Worm (Caenorhabditis elegans) whole organism, midembryonic: ENCODE results near the gene noca-1.

ENCODE experiments used
- T22C8.4 ChIP-seq: fragments of 200-800 bp; sonication (Bioruptor generic); IDR thresholded peaks from 2 replicates; pipeline ENCODE4 v1.3.6; 2022; ENCODE audit warnings: missing genetic modification characterization, missing compliant biosample characterization
- cog-1 ChIP-seq: sonication (generic microtip); optimal IDR thresholded peaks from 2 replicates; lab custom pipeline; 2016; ENCODE audit warnings: missing genetic modification characterization, missing compliant biosample characterization
- flt-1 ChIP-seq: fragments of 200-800 bp; sonication (Bioruptor generic); IDR thresholded peaks from 2 replicates; pipeline ENCODE4 v1.3.6; 2022; ENCODE audit warnings: missing genetic modification characterization, missing compliant biosample characterization
- klf-2 ChIP-seq: fragments of 200-800 bp; sonication (Bioruptor generic); conservative IDR thresholded peaks from 2 replicates; pipeline ENCODE4 v1.3.6; 2022; ENCODE audit warnings: missing genetic modification reagents, missing genetic modification characterization, missing compliant biosample characterization
- med-1 ChIP-seq: sonication (generic microtip); optimal IDR thresholded peaks from 2 replicates; lab custom pipeline; 2017; ENCODE audit warnings: missing genetic modification characterization, mild to moderate bottlenecking, missing compliant biosample characterization, antibody characterized with exemption, missing genetic modification reagents; ENCODE audit not compliant: insufficient read depth
- ref-1 ChIP-seq: fragments of 200-800 bp; sonication (Bioruptor generic); conservative IDR thresholded peaks from 2 replicates; pipeline ENCODE4 v1.3.6; 2022; ENCODE audit warnings: missing genetic modification reagents, missing genetic modification characterization, missing compliant biosample characterization
- tab-1 ChIP-seq: fragments of 200-800 bp; sonication (Bioruptor generic); IDR thresholded peaks from 2 replicates; pipeline ENCODE4 v1.3.6; 2022; ENCODE audit warnings: missing genetic modification characterization, missing compliant biosample characterization
- ztf-23 ChIP-seq: fragments of 200-800 bp; sonication (Bioruptor generic); IDR thresholded peaks from 2 replicates; pipeline ENCODE4 v1.3.6; 2022; ENCODE audit warnings: missing genetic modification reagents, missing genetic modification characterization, missing compliant biosample characterization
- ztf-29 ChIP-seq: fragments of 200-800 bp; sonication (Bioruptor generic); IDR thresholded peaks from 2 replicates; pipeline ENCODE4 v1.3.6; 2022; ENCODE audit warnings: missing genetic modification reagents, missing genetic modification characterization, missing compliant biosample characterization

DNA sequence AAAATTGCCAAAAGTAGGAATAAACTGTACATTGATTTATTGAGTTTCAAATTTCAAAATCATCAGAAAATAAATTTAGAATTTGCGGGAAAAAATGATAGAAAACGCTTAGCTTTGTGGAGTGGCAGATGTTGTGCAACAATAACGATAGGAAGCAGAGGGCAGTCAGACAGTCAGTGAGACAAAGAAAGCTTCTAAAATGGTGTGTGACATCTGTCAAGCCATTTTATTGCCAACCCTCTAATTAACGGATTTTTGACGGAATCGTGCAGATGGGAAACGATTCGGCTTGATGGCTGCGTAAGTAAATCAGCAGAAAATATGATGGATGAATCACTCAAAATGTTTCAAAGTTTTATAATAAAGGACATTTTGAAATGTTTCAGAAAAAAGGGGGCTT lies 32.6 kb upstream of the noca-1 start, which contains the start of gene max-1:
- no peak for TF ChIP-seq tab-1 (GFP tag; lab: Robert Waterston, UW)
- no peak for TF ChIP-seq ztf-29
- TF ChIP-seq ztf-23 (GFP tag; lab: Robert Waterston, UW): no peak
- TF ChIP-seq T22C8.4 (GFP tag; lab: Robert Waterston, UW): no peak
- TF ChIP-seq flt-1 (GFP tag; lab: Robert Waterston, UW): no peak
- TF ChIP-seq med-1 (GFP tag; lab: Kevin White, UChicago): no peak
- TF ChIP-seq ref-1: no peak
- TF ChIP-seq klf-2 (GFP tag; lab: Robert Waterston, UW): no peak
- no peak for TF ChIP-seq cog-1 (tag; lab: Kevin White, UChicago)
